Fruit fly (Drosophila melanogaster) whole organism, embryonic: ENCODE measurements around the gene MEP-1.

Source experiments
- ATbp ChIP-seq: fragments of 200-800 bp; sonication (Bioruptor generic); optimal IDR thresholded peaks from 2 replicates; lab custom pipeline; 2017; ENCODE audit warnings: missing biosample characterization, mild to moderate bottlenecking, missing genetic modification characterization, missing genetic modification reagents
- Atf3 ChIP-seq: fragments of 200-800 bp; sonication (Bioruptor generic); optimal IDR thresholded peaks from 3 replicates; lab custom pipeline; 2016; ENCODE audit warnings: missing biosample characterization, missing genetic modification characterization
- Bgb ChIP-seq: fragments of 200-800 bp; sonication (Bioruptor generic); IDR thresholded peaks from 2 replicates; pipeline ENCODE4 v1.3.6; 2022; ENCODE audit warnings: missing biosample characterization, missing genetic modification characterization; ENCODE audit not compliant: partially characterized antibody
- BtbVII ChIP-seq: fragments of 200-800 bp; sonication (Bioruptor generic); optimal IDR thresholded peaks from 3 replicates; lab custom pipeline; 2017; ENCODE audit warnings: missing biosample characterization, mild to moderate bottlenecking, missing genetic modification characterization
- CG10462 ChIP-seq: fragments of 200-800 bp; sonication (Bioruptor generic); optimal IDR thresholded peaks from 2 replicates; lab custom pipeline; 2016; ENCODE audit warnings: missing biosample characterization, missing genetic modification characterization
- CG11695 ChIP-seq: fragments of 200-800 bp; sonication (Bioruptor generic); IDR thresholded peaks from 3 replicates; pipeline ENCODE4 v1.3.6; 2022; ENCODE audit warnings: missing biosample characterization, missing genetic modification characterization
- CG12299 ChIP-seq: fragments of 200-800 bp; sonication (Bioruptor generic); optimal IDR thresholded peaks from 2 replicates; lab custom pipeline; 2018; ENCODE audit warnings: missing biosample characterization, mild to moderate bottlenecking, missing genetic modification characterization
- CG13123 ChIP-seq: fragments of 200-800 bp; sonication (Bioruptor generic); optimal IDR thresholded peaks from 2 replicates; lab custom pipeline; 2016; ENCODE audit warnings: missing biosample characterization, missing genetic modification characterization
- CG13424 ChIP-seq: fragments of 200-800 bp; sonication (Bioruptor generic); optimal IDR thresholded peaks from 2 replicates; lab custom pipeline; 2019; ENCODE audit warnings: missing biosample characterization, mild to moderate bottlenecking, missing genetic modification characterization, moderate library complexity
- CG13624 ChIP-seq: fragments of 200-800 bp; sonication (Bioruptor generic); optimal IDR thresholded peaks from 2 replicates; lab custom pipeline; 2016; ENCODE audit warnings: missing biosample characterization, missing genetic modification characterization
- CG15011 ChIP-seq: fragments of 200-800 bp; sonication (Bioruptor generic); optimal IDR thresholded peaks from 3 replicates; lab custom pipeline; 2018; ENCODE audit warnings: missing biosample characterization, mild to moderate bottlenecking, missing genetic modification characterization
- CG1602 ChIP-seq: fragments of 200-800 bp; sonication (Bioruptor generic); optimal IDR thresholded peaks from 3 replicates; lab custom pipeline; 2016; ENCODE audit warnings: missing biosample characterization, missing genetic modification characterization
- CG17359 ChIP-seq: fragments of 200-800 bp; sonication (Bioruptor generic); optimal IDR thresholded peaks from 3 replicates; lab custom pipeline; 2018; ENCODE audit warnings: missing biosample characterization, mild to moderate bottlenecking, missing genetic modification characterization, moderate library complexity
- CG17802 ChIP-seq: fragments of 200-800 bp; sonication (Bioruptor generic); optimal IDR thresholded peaks from 2 replicates; lab custom pipeline; 2018; ENCODE audit warnings: missing biosample characterization, mild to moderate bottlenecking, missing genetic modification characterization, moderate library complexity
- CG1792 ChIP-seq: fragments of 200-800 bp; sonication (Bioruptor generic); optimal IDR thresholded peaks from 2 replicates; lab custom pipeline; 2016; ENCODE audit warnings: missing biosample characterization, missing genetic modification characterization
- CG34224 ChIP-seq: fragments of 200-800 bp; sonication (Bioruptor generic); IDR thresholded peaks from 3 replicates; pipeline ENCODE4 v1.3.6; 2022; ENCODE audit warnings: missing biosample characterization, missing genetic modification characterization; ENCODE audit not compliant: partially characterized antibody
- CG3838 ChIP-seq: fragments of 200-800 bp; sonication (Bioruptor generic); optimal IDR thresholded peaks from 3 replicates; lab custom pipeline; 2016; ENCODE audit warnings: missing biosample characterization, missing genetic modification characterization
- CG3847 ChIP-seq: fragments of 200-800 bp; sonication (Bioruptor generic); IDR thresholded peaks from 2 replicates; pipeline ENCODE4 v1.3.6; 2022; ENCODE audit warnings: missing biosample characterization, missing genetic modification characterization
- CG4820 ChIP-seq: fragments of 200-800 bp; sonication (Bioruptor generic); optimal IDR thresholded peaks from 3 replicates; lab custom pipeline; 2016; ENCODE audit warnings: missing biosample characterization, missing genetic modification characterization
- CG5245 ChIP-seq: fragments of 200-800 bp; sonication (Bioruptor generic); optimal IDR thresholded peaks from 3 replicates; lab custom pipeline; 2016; ENCODE audit warnings: missing biosample characterization, missing genetic modification characterization
- CG8765 ChIP-seq: fragments of 200-800 bp; sonication (Bioruptor generic); IDR thresholded peaks from 2 replicates; pipeline ENCODE4 v1.3.6; 2022; ENCODE audit warnings: missing biosample characterization, missing genetic modification characterization
- CkIIα-i1 ChIP-seq: fragments of 200-800 bp; sonication (Bioruptor generic); IDR thresholded peaks from 2 replicates; pipeline ENCODE4 v1.3.6; 2022; ENCODE audit warnings: missing biosample characterization, missing genetic modification characterization
- D19A ChIP-seq: fragments of 200-800 bp; optimal IDR thresholded peaks from 3 replicates; lab custom pipeline; 2019; ENCODE audit warnings: missing biosample characterization, mild to moderate bottlenecking, missing genetic modification characterization, moderate library complexity
- D19B ChIP-seq: fragments of 200-800 bp; sonication (Bioruptor generic); optimal IDR thresholded peaks from 2 replicates; lab custom pipeline; 2017; ENCODE audit warnings: missing biosample characterization, mild to moderate bottlenecking, missing genetic modification characterization
- Hmx ChIP-seq: fragments of 200-800 bp; sonication (Bioruptor generic); optimal IDR thresholded peaks from 2 replicates; lab custom pipeline; 2016; ENCODE audit warnings: missing biosample characterization, missing genetic modification characterization
- Hr39 ChIP-seq: fragments of >200 bp; optimal IDR thresholded peaks from 2 replicates; lab custom pipeline; 2017
- Hr51 ChIP-seq, 2 experiments: fragments of 200-800 bp; sonication (Bioruptor generic); optimal IDR thresholded peaks; 2 replicates in 1 of 2; 3 replicates in 1 of 2; lab custom pipeline; 2016 to 2018; ENCODE audit warnings: missing biosample characterization in 2 of 2, missing genetic modification characterization in 2 of 2, mild to moderate bottlenecking in 1 of 2, moderate library complexity in 1 of 2
- Lhr ChIP-seq: fragments of 200-800 bp; sonication (Bioruptor generic); optimal IDR thresholded peaks from 3 replicates; lab custom pipeline; 2017; ENCODE audit warnings: mild to moderate bottlenecking, missing biosample characterization, missing genetic modification reagents, missing genetic modification characterization
- Sox102F ChIP-seq: fragments of 200-800 bp; sonication (Bioruptor generic); optimal IDR thresholded peaks from 2 replicates; lab custom pipeline; 2018; ENCODE audit warnings: missing biosample characterization, mild to moderate bottlenecking, missing genetic modification characterization, moderate library complexity
- dan ChIP-seq: fragments of 200-800 bp; sonication (Bioruptor generic); IDR thresholded peaks from 2 replicates; pipeline ENCODE4 v1.3.6; 2022; ENCODE audit warnings: missing biosample characterization, missing genetic modification characterization
- fd102C ChIP-seq: fragments of 200-800 bp; sonication (Bioruptor generic); optimal IDR thresholded peaks from 2 replicates; lab custom pipeline; 2018; ENCODE audit warnings: missing biosample characterization, mild to moderate bottlenecking, missing genetic modification characterization, moderate library complexity
- gce ChIP-seq: fragments of 200-800 bp; sonication (Bioruptor generic); IDR thresholded peaks from 3 replicates; pipeline ENCODE4 v1.3.6; 2022; ENCODE audit warnings: missing biosample characterization, missing genetic modification characterization
- h ChIP-seq: fragments of >200 bp; optimal IDR thresholded peaks from 2 replicates; lab custom pipeline; 2017
- mam ChIP-seq: fragments of 200-800 bp; sonication (Bioruptor generic); optimal IDR thresholded peaks from 3 replicates; lab custom pipeline; 2016; ENCODE audit warnings: missing biosample characterization, missing genetic modification characterization
- org-1 ChIP-seq: fragments of 200-800 bp; sonication (Bioruptor generic); optimal IDR thresholded peaks from 2 replicates; lab custom pipeline; 2017; ENCODE audit warnings: missing biosample characterization, missing genetic modification characterization
- p53 ChIP-seq: fragments of 200-800 bp; sonication (Bioruptor generic); optimal IDR thresholded peaks from 2 replicates; lab custom pipeline; 2016; ENCODE audit warnings: missing biosample characterization, missing genetic modification characterization
- peb ChIP-seq: fragments of 200-800 bp; sonication (Bioruptor generic); IDR thresholded peaks from 2 replicates; pipeline ENCODE4 v1.3.6; 2022; ENCODE audit warnings: missing biosample characterization, missing genetic modification characterization
- prd ChIP-seq, 3 experiments: fragments of >200 bp in 2 of 3; fragments of 200-800 bp in 1 of 3; sonication (Bioruptor generic) in 1 of 3; optimal IDR thresholded peaks in 2 of 3; IDR thresholded peaks in 1 of 3; 2 replicates in 2 of 3; 3 replicates in 1 of 3; pipeline versions ENCODE4 v1.3.6 to Lab custom; 2017 to 2022; ENCODE audit warnings: missing biosample characterization in 1 of 3, missing genetic modification characterization in 1 of 3
- rib ChIP-seq: fragments of 200-800 bp; sonication (Bioruptor generic); IDR thresholded peaks from 2 replicates; pipeline ENCODE4 v1.3.6; 2022; ENCODE audit warnings: missing biosample characterization, missing genetic modification characterization
- sens-2 ChIP-seq: fragments of 200-800 bp; sonication (Bioruptor generic); IDR thresholded peaks from 2 replicates; pipeline ENCODE4 v1.3.6; 2022; ENCODE audit warnings: missing biosample characterization, missing genetic modification characterization
- stc ChIP-seq: fragments of 200-800 bp; sonication (Bioruptor generic); IDR thresholded peaks from 2 replicates; pipeline ENCODE4 v1.3.6; 2022; ENCODE audit warnings: missing biosample characterization, missing genetic modification characterization
- tgo ChIP-seq: fragments of 200-800 bp; sonication (Bioruptor generic); IDR thresholded peaks from 3 replicates; pipeline ENCODE4 v1.3.6; 2022; ENCODE audit warnings: missing biosample characterization, missing genetic modification characterization
- tin ChIP-seq: fragments of 200-800 bp; sonication (Bioruptor generic); optimal IDR thresholded peaks from 3 replicates; lab custom pipeline; 2016; ENCODE audit warnings: missing biosample characterization, missing genetic modification characterization
- tll ChIP-seq, 2 experiments: fragments of 200-800 bp in 1 of 2; fragments of >200 bp in 1 of 2; sonication (Bioruptor generic) in 1 of 2; optimal IDR thresholded peaks; 2 replicates each; lab custom pipeline; 2017 to 2019; ENCODE audit warnings: missing biosample characterization in 2 of 2, missing genetic modification characterization in 2 of 2, mild to moderate bottlenecking in 1 of 2, moderate library complexity in 1 of 2
- tna ChIP-seq: fragments of 200-800 bp; sonication (Bioruptor generic); IDR thresholded peaks from 2 replicates; pipeline ENCODE4 v1.3.6; 2022; ENCODE audit warnings: missing biosample characterization, missing genetic modification characterization; ENCODE audit not compliant: partially characterized antibody
- usp ChIP-seq: fragments of >200 bp; optimal IDR thresholded peaks from 2 replicates; lab custom pipeline; 2017; ENCODE audit warnings: missing biosample characterization, missing genetic modification characterization
- vnd ChIP-seq: fragments of 200-800 bp; sonication (Bioruptor generic); IDR thresholded peaks from 3 replicates; pipeline ENCODE4 v1.3.6; 2022; ENCODE audit warnings: missing biosample characterization, missing genetic modification characterization; ENCODE audit not compliant: partially characterized antibody
- wek ChIP-seq: fragments of 200-800 bp; sonication (Bioruptor generic); optimal IDR thresholded peaks from 3 replicates; lab custom pipeline; 2018; ENCODE audit warnings: missing biosample characterization, mild to moderate bottlenecking, missing genetic modification characterization, moderate library complexity
- zfh2 ChIP-seq: fragments of 200-800 bp; sonication (Bioruptor generic); optimal IDR thresholded peaks from 2 replicates; lab custom pipeline; 2016; ENCODE audit warnings: missing biosample characterization, missing genetic modification characterization

MEP-1 gene

dm6 chr3L:2582753-2583536 lies 48.6 kb upstream of the MEP-1 start (continued):
- TF ChIP-seq dan (GFP tag; lab: Robert Waterston, UW) (no peak), Hmx (no peak), p53 (peak; percentile 11), Hr51 (GFP tag; optimal IDR thresholded peaks at IDR 0.05; lab: Kevin White, UChicago) (peak; percentile 10 to 91), Hr39 (no peak), CG13624 (peak; percentile 49), tgo (peak; percentile 87), D19B (GFP tag; lab: Kevin White, UChicago) (no peak), CG15011 (GFP tag; lab: Kevin White, UChicago) (peak; percentile 42), gce (GFP tag; lab: Robert Waterston, UW) (peak; percentile 76), wek (GFP tag; lab: Kevin White, UChicago) (peak; percentile 42), Lhr (peak; percentile 43), CG3847 (no peak), CG13123 (GFP tag; lab: Kevin White, UChicago) (peak; percentile 26), usp (GFP tag; lab: Kevin White, UChicago) (no peak), prd (optimal IDR thresholded peaks at IDR 0.05; lab: Kevin White, UChicago) (no peak), prd (GFP tag; IDR thresholded peaks at IDR 0.05; lab: Robert Waterston, UW) (peak; percentile 88), Bgb (no peak), mam (GFP tag; lab: Kevin White, UChicago) (peak; percentile 52), CG11695 (peak; percentile 69), CkIIα-i1 (no peak), CG10462 (GFP tag; lab: Kevin White, UChicago) (peak; percentile 72), Sox102F (GFP tag; lab: Kevin White, UChicago) (peak; percentile 94), vnd (GFP tag; lab: Robert Waterston, UW) (no peak), zfh2 (GFP tag; lab: Kevin White, UChicago) (no peak), org-1 (GFP tag; lab: Kevin White, UChicago) (peak; percentile 28), fd102C (GFP tag; lab: Kevin White, UChicago) (no peak), BtbVII (GFP tag; lab: Kevin White, UChicago) (peak; percentile 43), Atf3 (GFP tag; lab: Kevin White, UChicago) (peak; percentile 75), CG1792 (GFP tag; lab: Kevin White, UChicago) (peak; percentile 43), CG5245 (peak; percentile 84), CG17359 (tag; lab: Kevin White, UChicago) (peak; percentile 93), stc (GFP tag; lab: Robert Waterston, UW) (peak; percentile 91), D19A (tag; lab: Kevin White, UChicago) (peak; percentile 87), CG34224 (no peak), CG8765 (no peak), CG4820 (peak; percentile 82), CG3838 (peak; percentile 22), rib (GFP tag; lab: Robert Waterston, UW) (no peak), h (lab: Kevin White, UChicago) (no peak), sens-2 (GFP tag; lab: Robert Waterston, UW) (peak; percentile 88), tin (peak; percentile 85), ATbp (GFP tag; lab: Kevin White, UChicago) (peak; percentile 87), tna (GFP tag; lab: Robert Waterston, UW) (no peak), CG13424 (peak; percentile 84), CG17802 (tag; lab: Kevin White, UChicago) (peak; percentile 76), CG12299 (no peak), peb (GFP tag; lab: Robert Waterston, UW) (peak; percentile 81), CG1602 (GFP tag; lab: Kevin White, UChicago) (peak; percentile 67), tll (GFP tag; optimal IDR thresholded peaks at IDR 0.05; lab: Kevin White, UChicago) (no peak)
